Fruit fly (Drosophila melanogaster) Kc167 (cell line): ENCODE data around the gene ND-B16.6.

Source experiments
- Myc ChIP-seq: fragments of >200 bp; optimal IDR thresholded peaks from 2 replicates; lab custom pipeline; 2017; ENCODE audit warnings: missing external identifiers
- Sin3A ChIP-seq: fragments of >200 bp; optimal IDR thresholded peaks from 2 replicates; lab custom pipeline; 2018; ENCODE audit warnings: missing external identifiers
- psq ChIP-seq: fragments of >200 bp; optimal IDR thresholded peaks from 2 replicates; lab custom pipeline; 2017; ENCODE audit warnings: missing external identifiers
- ttk ChIP-seq: sonication (Bioruptor generic); optimal IDR thresholded peaks from 2 replicates; lab custom pipeline; 2017; ENCODE audit warnings: missing external identifiers

- TF ChIP-seq Sin3A (lab: Kevin White, UChicago) (no peak), Myc (lab: Kevin White, UChicago) (no peak), ttk (lab: Kevin White, UChicago) (no peak), psq (lab: Kevin White, UChicago) (no peak)
Measured at dm6 chrX:6316858-6317474, 33.2 kb downstream of the ND-B16.6 start.
